Worm (Caenorhabditis elegans): ENCODE data around the gene mrp-6.
"Not testable (repeated sequence)": the region's sequence is repeated elsewhere in the genome, so short reads cannot be mapped to it uniquely, and the experiment has no call there.

The mrp-6 gene

ce11 chrX:4207385-4207784, 20.8 kb upstream of the mrp-6 start, which contains the start of gene F20B6.9:
Gene F20B6.9 (minus strand): TSS chrX:4207485.
- TF ChIP-seq mls-2 (tag; optimal IDR thresholded peaks at IDR 0.05); hlh-1 (tag; optimal IDR thresholded peaks at IDR 0.05); lin-32 (GFP tag; optimal IDR thresholded peaks at IDR 0.05): not testable (repeated sequence)

DNA sequence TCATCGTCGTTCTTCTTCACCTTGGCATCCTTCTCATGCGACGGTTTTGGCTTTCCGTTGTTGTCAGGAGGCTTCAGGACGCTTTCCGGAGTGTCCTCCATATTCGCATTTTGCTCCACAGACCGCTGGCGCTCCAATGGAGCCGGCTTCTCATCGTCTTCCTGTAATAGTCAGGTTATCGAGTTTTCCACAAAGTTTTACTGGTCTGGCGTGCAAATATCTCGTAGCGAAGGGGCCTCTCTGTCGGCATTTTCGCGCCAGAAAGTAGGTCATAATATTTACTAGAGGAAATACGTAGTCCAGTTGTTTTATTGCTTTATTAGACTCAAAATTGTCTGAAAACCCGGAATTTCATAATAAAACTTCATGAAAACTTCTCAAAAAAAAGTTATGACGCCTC, 15.6 kb upstream of the mrp-6 start, which contains the start of gene F20B6.6:
TSS of gene F20B6.6 (minus strand) at position 101 of the 400 bp plus-strand sequence.
- TF ChIP-seq cnd-1 (tag; optimal IDR thresholded peaks at IDR 0.05); nhr-28 (tag; optimal IDR thresholded peaks at IDR 0.05); tbx-8 (GFP tag; optimal IDR thresholded peaks at IDR 0.05): not testable (repeated sequence)

ce11 chrX:4199829-4200228, 13.3 kb upstream of the mrp-6 start, which contains the start of gene F20B6.5:
Gene F20B6.5 (minus strand): TSS chrX:4199929.
- not testable (repeated sequence) for TF ChIP-seq nhr-28 (tag; optimal IDR thresholded peaks at IDR 0.05); drap-1 (GFP tag; optimal IDR thresholded peaks at IDR 0.05); ztf-11 (tag; optimal IDR thresholded peaks at IDR 0.05)

ce11 chrX:4196431-4196830, 9.9 kb upstream of the mrp-6 start, which contains the start of gene F20B6.4:
Gene F20B6.4 (minus strand): TSS chrX:4196531.
- TF ChIP-seq unc-39 (tag; optimal IDR thresholded peaks at IDR 0.05) (no peak), zip-8 (tag; optimal IDR thresholded peaks at IDR 0.05) (no peak), pha-4 (tag; optimal IDR thresholded peaks at IDR 0.05) (no peak), tbx-8 (GFP tag; optimal IDR thresholded peaks at IDR 0.05) (no peak), flh-1 (GFP tag; optimal IDR thresholded peaks at IDR 0.05) (no peak), unc-62 (GFP tag; optimal IDR thresholded peaks at IDR 0.05) (no peak), elt-3 (tag; optimal IDR thresholded peaks at IDR 0.05) (no peak), hlh-1 (tag; optimal IDR thresholded peaks at IDR 0.05) (no peak), nhr-237 (tag; optimal IDR thresholded peaks at IDR 0.05) (no peak), lin-32 (GFP tag; optimal IDR thresholded peaks at IDR 0.05) (no peak)

ce11 chrX:4193080-4193479, 6.5 kb upstream of the mrp-6 start:
- no peak for TF ChIP-seq lin-32 (GFP tag; optimal IDR thresholded peaks at IDR 0.05)
- TF ChIP-seq flh-1 (GFP tag; optimal IDR thresholded peaks at IDR 0.05) = no peak
- TF ChIP-seq M03D4.4 (tag; optimal IDR thresholded peaks at IDR 0.05) = no peak
- TF ChIP-seq mls-2 (tag; optimal IDR thresholded peaks at IDR 0.05) = no peak
- no peak for TF ChIP-seq unc-39 (tag; optimal IDR thresholded peaks at IDR 0.05)
- no peak for TF ChIP-seq ceh-43 (GFP tag; optimal IDR thresholded peaks at IDR 0.05)
- no peak for TF ChIP-seq blmp-1 (tag; optimal IDR thresholded peaks at IDR 0.05)
- TF ChIP-seq lin-13 (tag; optimal IDR thresholded peaks at IDR 0.05) = no peak
- no peak for TF ChIP-seq sem-2 (GFP tag; optimal IDR thresholded peaks at IDR 0.05)

ce11 chrX:4192235-4192634, 5.7 kb upstream of the mrp-6 start:
- TF ChIP-seq cnd-1 (tag; optimal IDR thresholded peaks at IDR 0.05) (no peak), nhr-28 (tag; optimal IDR thresholded peaks at IDR 0.05) (no peak), zip-8 (tag; optimal IDR thresholded peaks at IDR 0.05) (no peak), nhr-76 (tag; optimal IDR thresholded peaks at IDR 0.05) (no peak), ham-2 (GFP tag; optimal IDR thresholded peaks at IDR 0.05) (no peak), elt-3 (tag; optimal IDR thresholded peaks at IDR 0.05) (no peak), nhr-237 (tag; optimal IDR thresholded peaks at IDR 0.05) (no peak), lsy-2 (tag; optimal IDR thresholded peaks at IDR 0.05) (no peak), unc-120 (tag; optimal IDR thresholded peaks at IDR 0.05; ENCODE audit: poor library complexity, severe bottlenecking) (no peak), lin-32 (GFP tag; optimal IDR thresholded peaks at IDR 0.05) (no peak), tbx-8 (GFP tag; optimal IDR thresholded peaks at IDR 0.05) (no peak), mls-2 (tag; optimal IDR thresholded peaks at IDR 0.05) (no peak), ceh-83 (GFP tag; optimal IDR thresholded peaks at IDR 0.05) (no peak), sem-2 (GFP tag; optimal IDR thresholded peaks at IDR 0.05) (no peak), ztf-11 (tag; optimal IDR thresholded peaks at IDR 0.05) (no peak), nhr-12 (tag; optimal IDR thresholded peaks at IDR 0.05) (no peak), flh-1 (GFP tag; optimal IDR thresholded peaks at IDR 0.05) (no peak), sptf-1 (tag; optimal IDR thresholded peaks at IDR 0.05) (no peak), hlh-1 (tag; optimal IDR thresholded peaks at IDR 0.05) (no peak)
